Fruit fly (Drosophila melanogaster) whole organism, prepupa: ENCODE results near the gene CG10943.

ENCODE experiments used
- CG10669 ChIP-seq: fragments of 200-800 bp; sonication (Bioruptor generic); optimal IDR thresholded peaks from 3 replicates; lab custom pipeline; 2018; ENCODE audit warnings: missing biosample characterization, mild to moderate bottlenecking, missing genetic modification characterization, moderate library complexity
- CG32006 ChIP-seq: fragments of 200-800 bp; sonication (Bioruptor generic); optimal IDR thresholded peaks from 3 replicates; lab custom pipeline; 2017; ENCODE audit warnings: missing biosample characterization, mild to moderate bottlenecking, missing genetic modification characterization
- CG6163 ChIP-seq: fragments of 200-800 bp; sonication (Bioruptor generic); IDR thresholded peaks from 3 replicates; pipeline ENCODE4 v1.3.6; 2022; ENCODE audit warnings: missing biosample characterization, missing genetic modification characterization
- CG6276 ChIP-seq: fragments of 200-800 bp; sonication (Bioruptor generic); optimal IDR thresholded peaks from 2 replicates; lab custom pipeline; 2017; ENCODE audit warnings: missing biosample characterization, mild to moderate bottlenecking, missing genetic modification characterization
- CG7368 ChIP-seq: fragments of 200-800 bp; sonication (Bioruptor generic); optimal IDR thresholded peaks from 3 replicates; lab custom pipeline; 2016; ENCODE audit warnings: missing biosample characterization, missing genetic modification characterization
- CG8119 ChIP-seq: fragments of 200-800 bp; sonication (Bioruptor generic); IDR thresholded peaks from 3 replicates; pipeline ENCODE4 v1.3.6; 2022; ENCODE audit warnings: missing biosample characterization, missing genetic modification characterization
- CG8632 ChIP-seq: fragments of 200-800 bp; sonication (Bioruptor generic); optimal IDR thresholded peaks from 3 replicates; lab custom pipeline; 2016; ENCODE audit warnings: missing biosample characterization, missing genetic modification characterization
- Eip78C ChIP-seq: fragments of 200-800 bp; sonication (Bioruptor generic); peaks from one replicate; lab custom pipeline; 2016; ENCODE audit warnings: missing biosample characterization, missing genetic modification characterization
- Ets21C ChIP-seq: fragments of 200-800 bp; sonication (Bioruptor generic); optimal IDR thresholded peaks from 3 replicates; lab custom pipeline; 2016; ENCODE audit warnings: missing biosample characterization, missing genetic modification characterization
- Hr38 ChIP-seq: sonication (Bioruptor generic); optimal IDR thresholded peaks from 2 replicates; lab custom pipeline; 2016; ENCODE audit warnings: missing biosample characterization, missing genetic modification characterization
- Hr4 ChIP-seq: fragments of 200-800 bp; sonication (Bioruptor generic); optimal IDR thresholded peaks from 3 replicates; lab custom pipeline; 2016; ENCODE audit warnings: missing biosample characterization, missing genetic modification characterization
- Lpt ChIP-seq: fragments of 200-800 bp; sonication (Bioruptor generic); optimal IDR thresholded peaks from 3 replicates; lab custom pipeline; 2016; ENCODE audit warnings: missing biosample characterization, missing genetic modification characterization
- OdsH ChIP-seq: fragments of 200-800 bp; sonication (Bioruptor generic); optimal IDR thresholded peaks from 3 replicates; lab custom pipeline; 2016; ENCODE audit warnings: missing biosample characterization, missing genetic modification characterization
- Smox ChIP-seq: fragments of 200-800 bp; sonication (Bioruptor generic); optimal IDR thresholded peaks from 3 replicates; lab custom pipeline; 2016; ENCODE audit warnings: missing biosample characterization, missing genetic modification characterization
- Sox102F ChIP-seq: fragments of 200-800 bp; sonication (Bioruptor generic); optimal IDR thresholded peaks from 2 replicates; lab custom pipeline; 2016; ENCODE audit warnings: missing biosample characterization, mild to moderate bottlenecking, missing genetic modification characterization
- Sox14 ChIP-seq: fragments of 200-800 bp; sonication (Bioruptor generic); optimal IDR thresholded peaks from 3 replicates; lab custom pipeline; 2016; ENCODE audit warnings: missing biosample characterization, missing genetic modification characterization
- cyc ChIP-seq: fragments of 200-800 bp; sonication (Bioruptor generic); optimal IDR thresholded peaks from 3 replicates; lab custom pipeline; 2016; ENCODE audit warnings: missing biosample characterization, missing genetic modification characterization
- dsx ChIP-seq: fragments of 200-800 bp; optimal IDR thresholded peaks from 3 replicates; lab custom pipeline; 2019; ENCODE audit warnings: missing biosample characterization, mild to moderate bottlenecking, missing genetic modification characterization, moderate library complexity; ENCODE audit not compliant: poor library complexity, severe bottlenecking
- esn ChIP-seq: fragments of 200-800 bp; sonication (Bioruptor generic); optimal IDR thresholded peaks from 2 replicates; lab custom pipeline; 2016; ENCODE audit warnings: missing biosample characterization, mild to moderate bottlenecking, missing genetic modification characterization, moderate library complexity
- fkh ChIP-seq: fragments of 200-800 bp; sonication (Bioruptor generic); optimal IDR thresholded peaks from 3 replicates; lab custom pipeline; 2017; ENCODE audit warnings: missing biosample characterization, mild to moderate bottlenecking, missing genetic modification characterization, moderate library complexity
- salr ChIP-seq, 2 experiments: fragments of 200-800 bp; sonication (Bioruptor generic); optimal IDR thresholded peaks; 3 replicates each; lab custom pipeline; 2016 to 2018; ENCODE audit warnings: missing biosample characterization in 2 of 2, missing genetic modification characterization in 2 of 2, mild to moderate bottlenecking in 1 of 2
- spab ChIP-seq: fragments of 200-800 bp; sonication (Bioruptor generic); optimal IDR thresholded peaks from 2 replicates; lab custom pipeline; 2017; ENCODE audit warnings: missing biosample characterization, mild to moderate bottlenecking, missing genetic modification characterization, missing genetic modification reagents
- ss ChIP-seq, 2 experiments: fragments of 200-800 bp; sonication (Bioruptor generic); optimal IDR thresholded peaks; 2 replicates in 1 of 2; 3 replicates in 1 of 2; lab custom pipeline; 2017 to 2018; ENCODE audit warnings: mild to moderate bottlenecking in 2 of 2, missing biosample characterization in 2 of 2, missing genetic modification characterization in 2 of 2, moderate library complexity in 1 of 2
- svp ChIP-seq: fragments of 200-800 bp; sonication (Bioruptor generic); peaks from one replicate; lab custom pipeline; 2016; ENCODE audit warnings: missing biosample characterization, missing genetic modification characterization
- topi ChIP-seq: fragments of 200-800 bp; sonication (Bioruptor generic); optimal IDR thresholded peaks from 3 replicates; lab custom pipeline; 2016; ENCODE audit warnings: missing biosample characterization, missing genetic modification characterization
- vri ChIP-seq: fragments of 200-800 bp; sonication (Bioruptor generic); optimal IDR thresholded peaks from 3 replicates; lab custom pipeline; 2016; ENCODE audit warnings: missing biosample characterization, mild to moderate bottlenecking, missing genetic modification characterization

Gene CG10943

DNA sequence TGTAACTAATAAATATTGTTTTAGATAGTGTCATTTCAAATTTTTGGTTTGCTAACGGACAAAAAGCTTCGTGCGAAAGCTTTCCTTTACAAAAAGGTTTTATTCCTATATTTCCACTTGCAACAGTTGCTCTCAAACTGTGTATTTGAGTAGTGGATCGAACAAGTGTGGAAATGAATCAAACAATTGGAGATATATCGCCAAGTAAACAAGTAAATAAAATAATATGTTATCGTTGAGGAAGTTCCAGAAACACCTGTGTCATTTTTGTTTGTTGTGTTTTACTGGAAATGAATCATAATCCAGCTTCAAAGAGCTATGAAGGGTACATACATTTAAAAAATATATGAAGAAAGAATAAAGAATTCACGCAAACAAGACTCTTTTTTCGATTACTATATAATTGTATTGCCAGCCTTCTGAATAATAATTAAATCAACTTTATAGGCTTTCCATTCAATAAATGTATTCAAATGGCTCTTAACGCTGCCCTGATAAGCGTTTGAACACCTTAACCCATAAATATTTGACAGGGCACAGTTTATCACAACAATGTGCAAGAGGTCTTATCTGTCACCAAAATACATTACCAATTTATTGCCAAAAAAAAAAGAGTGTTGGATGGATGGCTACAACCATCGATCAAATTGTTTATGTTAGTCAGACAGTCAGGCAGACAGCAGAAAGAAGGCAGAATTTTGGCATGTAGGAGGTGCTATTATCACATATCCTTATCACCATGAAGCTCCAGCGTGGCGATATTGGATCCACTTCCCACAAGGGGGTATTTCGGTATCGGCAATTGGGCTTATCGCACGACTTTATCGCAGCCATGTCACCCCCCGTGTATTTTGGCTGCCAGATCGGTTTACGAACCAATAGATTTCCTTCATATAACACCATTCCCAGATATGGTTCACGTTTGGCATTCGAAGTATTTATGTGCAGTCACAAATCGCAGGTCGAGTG is 26.9 kb downstream of the CG10943 start:
- TF ChIP-seq CG10669 (GFP tag; lab: Kevin White, UChicago), result no peak
- TF ChIP-seq topi (GFP tag; lab: Kevin White, UChicago), result no peak
- TF ChIP-seq Ets21C (GFP tag; lab: Kevin White, UChicago), result no peak
- TF ChIP-seq CG6276, result no peak
- TF ChIP-seq OdsH (GFP tag; lab: Kevin White, UChicago), result no peak
- TF ChIP-seq dsx (GFP tag; lab: Kevin White, UChicago), result no peak
- TF ChIP-seq esn (GFP tag; lab: Kevin White, UChicago), result peak; percentile 3
- TF ChIP-seq CG7368, result no peak
- peak; percentile 62 for TF ChIP-seq Eip78C (GFP tag; lab: Kevin White, UChicago)
- peak; percentile 57 for TF ChIP-seq svp (GFP tag; lab: Kevin White, UChicago)
- TF ChIP-seq CG8632 (GFP tag; lab: Kevin White, UChicago), result no peak
- TF ChIP-seq fkh (GFP tag; lab: Kevin White, UChicago), result peak; percentile 88
- TF ChIP-seq vri (GFP tag; lab: Kevin White, UChicago), result peak; percentile 85
- no peak for TF ChIP-seq Hr38
- no peak for TF ChIP-seq spab (GFP tag; lab: Kevin White, UChicago)

DNA sequence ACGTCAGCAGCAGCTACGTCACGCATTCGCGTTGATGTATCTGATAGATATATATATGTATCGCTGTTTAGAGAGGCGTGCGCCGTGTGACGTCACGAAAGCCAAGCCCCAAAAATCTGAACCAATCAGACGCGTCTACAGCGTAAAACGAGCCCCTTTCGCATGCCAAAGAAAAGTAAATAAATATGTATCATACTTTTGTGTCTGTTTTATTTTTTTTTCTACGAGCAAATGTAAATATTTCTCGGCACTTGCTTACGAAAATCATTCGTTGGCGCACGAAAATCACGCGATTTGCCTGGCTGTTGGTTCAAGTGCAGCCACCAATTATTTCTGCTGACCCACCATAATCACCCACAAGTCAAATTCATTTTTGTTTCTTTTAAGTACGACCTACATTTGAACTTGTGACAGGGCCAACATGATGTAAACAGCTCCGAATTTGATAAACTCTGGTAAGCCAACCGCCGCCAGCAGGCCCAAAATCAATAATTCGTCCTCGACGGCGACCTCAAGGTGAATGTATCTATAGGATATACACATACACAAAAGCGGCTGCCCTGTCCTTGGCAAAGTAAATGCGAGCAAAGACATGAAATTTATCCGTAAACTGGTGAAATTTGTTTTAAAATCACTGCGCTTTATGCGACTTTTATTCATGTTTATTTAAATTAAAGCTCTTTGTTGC is 28.1 kb downstream of the CG10943 start:
- TF ChIP-seq CG6163 (GFP tag; lab: Robert Waterston, UW) (0 out of 3 replicates have a peak, but pooled peaks have one; percentile 16), fkh (GFP tag; lab: Kevin White, UChicago) (peak; percentile 44), Hr4 (GFP tag; lab: Kevin White, UChicago) (no peak), CG8119 (GFP tag; lab: Robert Waterston, UW) (peak; percentile 20; the same call in 1 of the 3 replicates), Eip78C (GFP tag; lab: Kevin White, UChicago) (peak; percentile 9), spab (GFP tag; lab: Kevin White, UChicago) (no peak), svp (GFP tag; lab: Kevin White, UChicago) (peak; percentile 82)

DNA sequence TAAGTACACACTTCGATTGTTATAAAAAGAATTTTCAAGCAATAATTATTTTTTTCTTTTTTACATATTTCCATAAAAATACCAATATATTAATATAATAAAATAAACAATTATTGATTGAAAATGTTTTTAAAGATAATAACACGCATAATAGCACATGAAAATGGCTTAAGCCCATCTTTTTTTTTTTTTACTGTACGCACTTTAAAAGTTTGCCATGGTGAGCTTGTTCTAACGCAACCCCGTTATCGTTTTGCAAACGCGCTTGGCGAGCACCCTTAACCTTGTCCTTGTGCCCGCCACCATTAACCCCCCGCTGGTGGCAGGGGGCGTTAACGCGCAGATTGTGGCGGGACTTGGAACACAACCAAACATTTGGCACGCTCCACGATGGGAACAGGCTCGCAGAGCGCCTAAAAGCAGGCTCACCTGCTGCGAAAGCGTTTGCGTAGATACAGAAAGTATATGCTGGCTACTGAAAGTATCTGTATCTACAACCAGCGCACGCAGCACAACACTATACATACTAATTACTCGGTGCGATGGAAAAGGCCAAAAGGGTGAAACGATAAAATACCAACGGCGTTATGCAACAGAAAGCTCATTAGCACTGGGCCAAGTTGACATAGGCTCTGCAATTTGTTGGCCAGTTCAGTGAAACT is 28.7 kb downstream of the CG10943 start:
- TF ChIP-seq Eip78C (GFP tag; lab: Kevin White, UChicago) (peak; percentile 25), spab (GFP tag; lab: Kevin White, UChicago) (no peak), Lpt (GFP tag; lab: Kevin White, UChicago) (no peak), svp (GFP tag; lab: Kevin White, UChicago) (peak; percentile 45), Sox14 (GFP tag; lab: Kevin White, UChicago) (no peak), Sox102F (no peak), vri (GFP tag; lab: Kevin White, UChicago) (peak; percentile 73), fkh (GFP tag; lab: Kevin White, UChicago) (peak; percentile 45), salr (GFP tag; optimal IDR thresholded peaks at IDR 0.05; lab: Kevin White, UChicago) (peak in 1 of 2 experiments; percentile 9)

DNA sequence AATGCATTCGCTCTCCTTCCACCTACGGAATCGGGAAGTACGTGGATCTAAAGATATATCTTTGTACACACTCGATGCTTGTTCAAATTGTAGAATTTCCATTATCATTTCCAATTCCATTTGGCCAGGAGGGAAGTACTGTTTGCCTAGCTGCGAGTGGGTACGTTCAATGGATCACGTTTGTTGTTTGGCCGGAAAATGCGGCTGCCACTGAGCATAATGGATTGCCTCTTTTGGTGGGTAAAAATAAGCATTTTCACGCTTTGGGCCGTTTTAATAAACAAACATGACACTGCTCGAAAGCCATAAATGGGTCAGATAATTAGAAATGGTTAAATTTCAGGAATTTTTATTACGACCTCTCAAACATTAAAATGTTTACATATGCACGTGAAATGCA is 29.4 kb downstream of the CG10943 start:
- peak; percentile 14 for TF ChIP-seq CG32006 (GFP tag; lab: Kevin White, UChicago)
- no peak for TF ChIP-seq Smox (GFP tag; lab: Kevin White, UChicago)
- TF ChIP-seq CG6163 (GFP tag; lab: Robert Waterston, UW), result 0 out of 3 replicates have a peak, but pooled peaks have one; percentile 34
- no peak for TF ChIP-seq ss (GFP tag; optimal IDR thresholded peaks at IDR 0.05; lab: Kevin White, UChicago)
- no peak for TF ChIP-seq cyc (GFP tag; lab: Kevin White, UChicago)
- peak; percentile 12 for TF ChIP-seq fkh (GFP tag; lab: Kevin White, UChicago)
- no peak for TF ChIP-seq Lpt (GFP tag; lab: Kevin White, UChicago)
- TF ChIP-seq Sox14 (GFP tag; lab: Kevin White, UChicago), result no peak
